Fruit fly (Drosophila melanogaster) whole organism, wandering third instar larva: ENCODE results near the gene Tbca.

Experiments used
- Abd-B ChIP-seq: fragments of >200 bp; optimal IDR thresholded peaks from 2 replicates; lab custom pipeline; 2017; ENCODE audit warnings: missing biosample characterization, missing genetic modification characterization
- Dfd ChIP-seq: fragments of >200 bp; optimal IDR thresholded peaks from 2 replicates; lab custom pipeline; 2017; ENCODE audit warnings: missing biosample characterization, missing genetic modification characterization
- Dif ChIP-seq: fragments of 200-275, 200-300 bp; sonication (Bioruptor generic); optimal IDR thresholded peaks from 2 replicates; lab custom pipeline; 2018; ENCODE audit warnings: missing biosample characterization, missing genetic modification characterization; ENCODE audit not compliant: partially characterized antibody
- HLH106 ChIP-seq: fragments of 200-800 bp; optimal IDR thresholded peaks from 3 replicates; lab custom pipeline; 2019; ENCODE audit warnings: missing biosample characterization, mild to moderate bottlenecking, missing genetic modification characterization, moderate library complexity
- Hnf4 ChIP-seq: fragments of 200-800 bp; sonication (Bioruptor generic); optimal IDR thresholded peaks from 2 replicates; lab custom pipeline; 2016; ENCODE audit warnings: missing biosample characterization, mild to moderate bottlenecking, missing genetic modification characterization
- Hr78 ChIP-seq: fragments of >200 bp; optimal IDR thresholded peaks from 2 replicates; lab custom pipeline; 2017; ENCODE audit warnings: missing biosample characterization, missing genetic modification characterization
- Hr83 ChIP-seq: fragments of 200-300 bp; sonication (Bioruptor generic); optimal IDR thresholded peaks from 2 replicates; lab custom pipeline; 2016; ENCODE audit warnings: missing biosample characterization, mild to moderate bottlenecking, missing genetic modification characterization, moderate library complexity; ENCODE audit not compliant: poor library complexity, severe bottlenecking
- Myc ChIP-seq: fragments of >200 bp; optimal IDR thresholded peaks from 2 replicates; lab custom pipeline; 2017
- N ChIP-seq: fragments of >200 bp; optimal IDR thresholded peaks from 2 replicates; lab custom pipeline; 2018; ENCODE audit warnings: missing biosample characterization, missing external identifiers, missing genetic modification characterization
- Rel ChIP-seq, 2 experiments: fragments of 200-800 bp; sonication (Bioruptor generic) in 1 of 2; optimal IDR thresholded peaks; 2 replicates in 1 of 2; 3 replicates in 1 of 2; lab custom pipeline; 2016 to 2019; ENCODE audit warnings: mild to moderate bottlenecking in 2 of 2, missing biosample characterization in 2 of 2, missing genetic modification characterization in 2 of 2, moderate library complexity in 1 of 2
- Sp1 ChIP-seq: fragments of 200-800 bp; sonication (Bioruptor generic); optimal IDR thresholded peaks from 3 replicates; lab custom pipeline; 2019; ENCODE audit warnings: missing biosample characterization, mild to moderate bottlenecking, missing genetic modification characterization, moderate library complexity
- Vsx2 ChIP-seq: fragments of 200-300, 225-300 bp; sonication (Bioruptor generic); optimal IDR thresholded peaks from 2 replicates; lab custom pipeline; 2018; ENCODE audit warnings: missing biosample characterization, missing genetic modification characterization; ENCODE audit not compliant: partially characterized antibody
- br ChIP-seq: fragments of 200-800 bp; sonication (Bioruptor generic); optimal IDR thresholded peaks from 2 replicates; lab custom pipeline; 2016; ENCODE audit warnings: missing biosample characterization, missing genetic modification characterization
- brk ChIP-seq: fragments of 200-800 bp; sonication (Bioruptor generic); optimal IDR thresholded peaks from 2 replicates; lab custom pipeline; 2016; ENCODE audit warnings: missing biosample characterization, mild to moderate bottlenecking, missing genetic modification characterization
- dl ChIP-seq, 2 experiments: fragments of 175-275, 200-275 bp in 1 of 2; fragments of 200-275 bp in 1 of 2; sonication (Bioruptor generic); optimal IDR thresholded peaks; lab custom pipeline; 2018; ENCODE audit warnings: mild to moderate bottlenecking in 2 of 2, missing biosample characterization in 2 of 2, missing genetic modification characterization in 2 of 2, moderate library complexity in 2 of 2; ENCODE audit not compliant: partially characterized antibody in 2 of 2, insufficient read depth in 1 of 2
- dmrt93B ChIP-seq: fragments of 200-800 bp; sonication (Bioruptor generic); optimal IDR thresholded peaks from 2 replicates; lab custom pipeline; 2018; ENCODE audit warnings: missing biosample characterization, mild to moderate bottlenecking, missing genetic modification characterization
- dsf ChIP-seq: sonication (Bioruptor generic); optimal IDR thresholded peaks from 2 replicates; lab custom pipeline; 2016; ENCODE audit warnings: missing biosample characterization, missing genetic modification characterization, borderline replicate concordance
- ey ChIP-seq: fragments of 200-800 bp; sonication (Bioruptor generic); optimal IDR thresholded peaks from 2 replicates; lab custom pipeline; 2016; ENCODE audit warnings: missing biosample characterization, missing genetic modification characterization
- foxo ChIP-seq, 2 experiments: fragments of 200-800 bp; sonication (Bioruptor generic); optimal IDR thresholded peaks; 2 replicates in 1 of 2; 3 replicates in 1 of 2; lab custom pipeline; 2016 to 2017; ENCODE audit warnings: missing biosample characterization in 2 of 2, missing genetic modification characterization in 2 of 2
- fru ChIP-seq: fragments of 200-800 bp; sonication (Bioruptor generic); optimal IDR thresholded peaks from 3 replicates; lab custom pipeline; 2016; ENCODE audit warnings: missing biosample characterization, mild to moderate bottlenecking, missing genetic modification characterization
- h ChIP-seq: fragments of 200-800 bp; sonication (Bioruptor generic); optimal IDR thresholded peaks from 3 replicates; lab custom pipeline; 2016; ENCODE audit warnings: missing biosample characterization, mild to moderate bottlenecking, missing genetic modification characterization
- jim ChIP-seq: fragments of 175-275, 200-325 bp; sonication (Bioruptor generic); optimal IDR thresholded peaks from 2 replicates; lab custom pipeline; 2016; ENCODE audit warnings: missing biosample characterization, mild to moderate bottlenecking, missing genetic modification characterization
- lola ChIP-seq: fragments of >200 bp; optimal IDR thresholded peaks from 2 replicates; lab custom pipeline; 2017; ENCODE audit warnings: missing biosample characterization, missing genetic modification characterization
- pan ChIP-seq: fragments of >200 bp; optimal IDR thresholded peaks from 2 replicates; lab custom pipeline; 2017
- psq ChIP-seq: fragments of 200-800 bp; sonication (Bioruptor generic); optimal IDR thresholded peaks from 3 replicates; lab custom pipeline; 2017; ENCODE audit warnings: missing biosample characterization, mild to moderate bottlenecking, missing genetic modification characterization, moderate library complexity
- rgr ChIP-seq: fragments of 200-800 bp; sonication (Bioruptor generic); optimal IDR thresholded peaks from 3 replicates; lab custom pipeline; 2016; ENCODE audit warnings: missing biosample characterization, mild to moderate bottlenecking, missing genetic modification characterization
- sage ChIP-seq: fragments of 200-800 bp; sonication (Bioruptor generic); optimal IDR thresholded peaks from 2 replicates; lab custom pipeline; 2016; ENCODE audit warnings: missing biosample characterization, mild to moderate bottlenecking, missing genetic modification characterization
- tai ChIP-seq: sonication (Bioruptor generic); optimal IDR thresholded peaks from 2 replicates; lab custom pipeline; 2016; ENCODE audit warnings: missing biosample characterization, missing genetic modification characterization
- usp ChIP-seq: fragments of >200 bp; optimal IDR thresholded peaks from 2 replicates; lab custom pipeline; 2017; ENCODE audit warnings: missing biosample characterization, missing genetic modification characterization
- woc ChIP-seq: sonication (Bioruptor generic); optimal IDR thresholded peaks from 2 replicates; lab custom pipeline; 2016; ENCODE audit warnings: missing biosample characterization, mild to moderate bottlenecking, missing genetic modification characterization

Tbca gene

dm6 chr3R:31706142-31706894 lies 37.0 kb upstream of the Tbca start:
- TF ChIP-seq Abd-B (GFP tag; lab: Kevin White, UChicago) (no peak), Myc (lab: Kevin White, UChicago) (no peak), Dfd (no peak)

DNA sequence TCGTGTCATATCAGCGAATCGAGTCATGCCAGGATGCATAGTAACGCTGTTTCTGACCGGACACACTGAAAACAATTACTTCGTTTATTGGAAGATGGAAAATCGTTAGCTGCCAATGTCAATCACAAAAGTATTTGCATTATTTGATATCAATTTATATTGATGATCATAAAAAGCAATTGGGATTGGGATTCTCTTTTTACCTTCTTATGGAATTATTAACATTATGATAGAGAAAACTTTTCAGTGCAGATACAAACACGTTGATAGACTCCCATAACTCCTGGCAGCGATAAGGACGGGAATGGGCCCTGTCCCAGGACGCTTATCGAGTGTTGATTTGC lies 36.4 kb upstream of the Tbca start:
- TF ChIP-seq dsf (GFP tag; lab: Kevin White, UChicago) (no peak), woc (no peak), N (no peak), Vsx2 (GFP tag; lab: Kevin White, UChicago) (no peak), psq (no peak), brk (GFP tag; lab: Kevin White, UChicago) (no peak), ey (GFP tag; lab: Kevin White, UChicago) (no peak), HLH106 (tag; lab: Kevin White, UChicago) (no peak), dl (GFP tag; optimal IDR thresholded peaks at IDR 0.05; lab: Kevin White, UChicago; ENCODE audit: insufficient read depth in 1 of 2, partially characterized antibody in 2 of 2) (no peak)

DNA sequence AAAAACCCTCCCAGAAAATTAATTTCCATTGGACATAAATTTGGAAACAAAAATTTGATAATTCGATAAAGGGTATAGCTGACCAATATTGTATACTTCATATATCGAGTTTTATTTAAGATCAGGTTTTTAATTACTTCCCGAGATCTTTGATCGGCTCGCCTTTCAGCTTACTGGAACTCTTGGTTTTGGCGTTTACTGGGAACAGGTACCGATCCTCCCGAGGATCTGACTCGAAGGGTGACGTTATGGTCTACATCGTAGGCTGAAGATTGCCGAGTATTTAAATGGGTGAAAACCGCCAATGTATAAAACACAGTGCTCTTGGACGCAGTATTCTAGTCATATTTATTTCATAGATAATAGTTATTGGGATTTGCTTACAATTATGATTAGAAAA lies 35.0 kb upstream of the Tbca start, which contains the start of gene CG42693:
TSS of gene CG42693 (minus strand) at position 101 of the 400 bp plus-strand sequence.
- no peak for TF ChIP-seq pan (lab: Kevin White, UChicago)
- no peak for TF ChIP-seq br (GFP tag; lab: Kevin White, UChicago)
- no peak for TF ChIP-seq foxo (GFP tag; optimal IDR thresholded peaks at IDR 0.05; lab: Kevin White, UChicago)
- no peak for TF ChIP-seq Myc (lab: Kevin White, UChicago)
- no peak for TF ChIP-seq Rel (GFP tag; optimal IDR thresholded peaks at IDR 0.05; lab: Kevin White, UChicago)
- TF ChIP-seq Rel (tag; optimal IDR thresholded peaks at IDR 0.05; lab: Kevin White, UChicago), result no peak
- TF ChIP-seq tai (GFP tag; lab: Kevin White, UChicago), result no peak
- no peak for TF ChIP-seq psq
- no peak for TF ChIP-seq dsf (GFP tag; lab: Kevin White, UChicago)
- no peak for TF ChIP-seq Hr83 (GFP tag; lab: Kevin White, UChicago)
- no peak for TF ChIP-seq Hr78
- TF ChIP-seq lola (GFP tag; lab: Kevin White, UChicago), result no peak
- TF ChIP-seq rgr (GFP tag; lab: Kevin White, UChicago), result no peak
- no peak for TF ChIP-seq dmrt93B (GFP tag; lab: Kevin White, UChicago)
- TF ChIP-seq sage (GFP tag; lab: Kevin White, UChicago), result no peak
- no peak for TF ChIP-seq h (GFP tag; lab: Kevin White, UChicago)

DNA sequence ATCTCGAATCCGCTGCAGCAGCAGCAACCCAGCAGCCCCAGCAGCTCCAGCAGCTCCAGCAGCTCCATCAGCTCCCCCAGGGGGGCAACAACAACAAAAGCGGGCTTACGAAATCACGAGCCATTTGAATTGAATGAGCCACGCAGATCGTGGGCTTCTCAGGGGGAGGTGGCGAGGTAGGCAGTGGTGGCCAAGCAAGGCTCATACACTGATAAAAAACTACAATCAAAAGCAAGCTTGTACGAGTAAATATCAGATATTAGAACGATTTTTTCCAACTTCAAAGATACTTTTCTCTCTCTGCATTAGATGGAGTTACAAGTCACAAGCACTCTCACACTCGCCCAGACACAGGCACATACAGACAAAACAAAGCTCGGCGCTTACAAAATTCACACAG lies 34.1 kb upstream of the Tbca start:
- TF ChIP-seq Hr78 (no peak), HLH106 (tag; lab: Kevin White, UChicago) (peak; percentile 40), Hnf4 (GFP tag; lab: Kevin White, UChicago) (no peak), Myc (lab: Kevin White, UChicago) (no peak), rgr (GFP tag; lab: Kevin White, UChicago) (peak; percentile 39), h (GFP tag; lab: Kevin White, UChicago) (peak; percentile 54), Dif (GFP tag; lab: Kevin White, UChicago) (no peak), jim (GFP tag; lab: Kevin White, UChicago) (no peak), br (GFP tag; lab: Kevin White, UChicago) (no peak), psq (no peak), ey (GFP tag; lab: Kevin White, UChicago) (peak; percentile 35), fru (GFP tag; lab: Kevin White, UChicago) (peak; percentile 22), usp (GFP tag; lab: Kevin White, UChicago) (no peak), sage (GFP tag; lab: Kevin White, UChicago) (no peak), Sp1 (GFP tag; lab: Kevin White, UChicago) (peak; percentile 0), lola (GFP tag; lab: Kevin White, UChicago) (no peak), foxo (GFP tag; optimal IDR thresholded peaks at IDR 0.05; lab: Kevin White, UChicago) (peak in 1 of 2 experiments; percentile 49)

dm6 chr3R:31709769-31710168 lies 33.5 kb upstream of the Tbca start:
- TF ChIP-seq br (GFP tag; lab: Kevin White, UChicago), result no peak
- TF ChIP-seq dmrt93B (GFP tag; lab: Kevin White, UChicago), result no peak
- TF ChIP-seq h (GFP tag; lab: Kevin White, UChicago), result no peak
- TF ChIP-seq, all 38 proteins: peak for 0
